Worm (Caenorhabditis elegans) whole organism, mixed stage, embryonic: ENCODE measurements around the gene ZK546.4.
"Not testable (repeated sequence)": the region's sequence is repeated elsewhere in the genome, so short reads cannot be mapped to it uniquely, and the experiment has no call there.

Experiments
- M03D4.4 ChIP-seq: sonication (generic microtip); optimal IDR thresholded peaks from 2 replicates; lab custom pipeline; 2017; ENCODE audit warnings: mild to moderate bottlenecking, missing genetic modification characterization, missing compliant biosample characterization
- bed-3 ChIP-seq: fragments of 200-800 bp; sonication (Bioruptor generic); optimal IDR thresholded peaks from 3 replicates; lab custom pipeline; 2018; ENCODE audit warnings: mild to moderate bottlenecking, missing genetic modification characterization, moderate library complexity, missing compliant biosample characterization
- blmp-1 ChIP-seq: fragments of 150-350 bp; optimal IDR thresholded peaks from 2 replicates; lab custom pipeline; 2014; ENCODE audit warnings: missing biosample characterization, missing genetic modification characterization
- ceh-39 ChIP-seq: fragments of 150-350 bp; optimal IDR thresholded peaks from 2 replicates; lab custom pipeline; 2014; ENCODE audit warnings: missing biosample characterization, missing genetic modification characterization
- ceh-43 ChIP-seq: fragments of 200-800 bp; sonication (Bioruptor generic); optimal IDR thresholded peaks from 2 replicates; lab custom pipeline; 2018; ENCODE audit warnings: mild to moderate bottlenecking, missing genetic modification characterization, moderate library complexity, missing compliant biosample characterization
- ceh-83 ChIP-seq: fragments of 200-800 bp; sonication (Bioruptor generic); optimal IDR thresholded peaks from 2 replicates; lab custom pipeline; 2018; ENCODE audit warnings: mild to moderate bottlenecking, missing genetic modification characterization, missing compliant biosample characterization
- ces-1 ChIP-seq: fragments of 150-350 bp; optimal IDR thresholded peaks from 2 replicates; lab custom pipeline; 2014; ENCODE audit warnings: missing biosample characterization, missing genetic modification reagents, missing genetic modification characterization
- cnd-1 ChIP-seq: fragments of 200-800 bp; sonication (Bioruptor generic); optimal IDR thresholded peaks from 2 replicates; lab custom pipeline; 2018; ENCODE audit warnings: mild to moderate bottlenecking, missing genetic modification characterization, missing compliant biosample characterization
- drap-1 ChIP-seq: fragments of 200-800 bp; sonication (Bioruptor generic); optimal IDR thresholded peaks from 3 replicates; lab custom pipeline; 2018; ENCODE audit warnings: mild to moderate bottlenecking, missing genetic modification characterization, missing compliant biosample characterization
- elt-3 ChIP-seq: fragments of 150-350 bp; optimal IDR thresholded peaks from 2 replicates; lab custom pipeline; 2014; ENCODE audit warnings: missing biosample characterization, missing genetic modification characterization
- flh-1 ChIP-seq: fragments of 200-800 bp; sonication (Bioruptor generic); optimal IDR thresholded peaks from 2 replicates; lab custom pipeline; 2018; ENCODE audit warnings: mild to moderate bottlenecking, missing genetic modification characterization, moderate library complexity, missing compliant biosample characterization
- ham-2 ChIP-seq: fragments of 200-800 bp; sonication (Bioruptor generic); optimal IDR thresholded peaks from 2 replicates; lab custom pipeline; 2018; ENCODE audit warnings: mild to moderate bottlenecking, missing genetic modification characterization, missing compliant biosample characterization
- hlh-1 ChIP-seq: fragments of 150-350 bp; optimal IDR thresholded peaks from 2 replicates; lab custom pipeline; 2014; ENCODE audit warnings: missing biosample characterization, missing genetic modification reagents, missing genetic modification characterization
- lin-13 ChIP-seq: fragments of 150-350 bp; optimal IDR thresholded peaks from 2 replicates; lab custom pipeline; 2014; ENCODE audit warnings: missing biosample characterization, missing genetic modification characterization
- lin-32 ChIP-seq: fragments of 200-800 bp; sonication (Bioruptor generic); optimal IDR thresholded peaks from 2 replicates; lab custom pipeline; 2018; ENCODE audit warnings: mild to moderate bottlenecking, missing genetic modification characterization, missing compliant biosample characterization
- lsy-2 ChIP-seq: fragments of 150-350 bp; optimal IDR thresholded peaks from 2 replicates; lab custom pipeline; 2014; ENCODE audit warnings: missing biosample characterization, missing genetic modification characterization
- mab-5 ChIP-seq: fragments of 150-350 bp; optimal IDR thresholded peaks from 2 replicates; lab custom pipeline; 2014; ENCODE audit warnings: missing biosample characterization, missing genetic modification characterization
- mep-1 ChIP-seq: fragments of 150-350 bp; optimal IDR thresholded peaks from 2 replicates; lab custom pipeline; 2017; ENCODE audit warnings: missing biosample characterization, missing genetic modification reagents, missing genetic modification characterization, inconsistent platforms
- mls-2 ChIP-seq: sonication (generic microtip); optimal IDR thresholded peaks from 2 replicates; lab custom pipeline; 2016; ENCODE audit warnings: mild to moderate bottlenecking, missing genetic modification characterization, moderate library complexity, missing compliant biosample characterization
- nhr-12 ChIP-seq: fragments of 150-350 bp; optimal IDR thresholded peaks from 2 replicates; lab custom pipeline; 2014; ENCODE audit warnings: missing biosample characterization, missing genetic modification characterization
- nhr-2 ChIP-seq: fragments of 150-350 bp; optimal IDR thresholded peaks from 2 replicates; lab custom pipeline; 2014; ENCODE audit warnings: missing biosample characterization, missing genetic modification characterization
- nhr-237 ChIP-seq: fragments of 150-350 bp; optimal IDR thresholded peaks from 2 replicates; lab custom pipeline; 2014; ENCODE audit warnings: missing biosample characterization, missing genetic modification characterization
- nhr-28 ChIP-seq: fragments of 150-350 bp; optimal IDR thresholded peaks from 2 replicates; lab custom pipeline; 2014; ENCODE audit warnings: missing biosample characterization, missing genetic modification characterization
- nhr-76 ChIP-seq: sonication (generic microtip); optimal IDR thresholded peaks from 2 replicates; lab custom pipeline; 2017; ENCODE audit warnings: missing biosample characterization, missing genetic modification characterization
- pha-4 ChIP-seq: fragments of 150-350 bp; optimal IDR thresholded peaks from 2 replicates; lab custom pipeline; 2018; ENCODE audit warnings: missing biosample characterization, missing genetic modification reagents, missing genetic modification characterization
- sem-2 ChIP-seq: fragments of 200-800 bp; sonication (Bioruptor generic); optimal IDR thresholded peaks from 2 replicates; lab custom pipeline; 2018; ENCODE audit warnings: mild to moderate bottlenecking, missing genetic modification characterization, missing compliant biosample characterization
- snpc-4 ChIP-seq: fragments of 150-350 bp; optimal IDR thresholded peaks from 2 replicates; lab custom pipeline; 2014; ENCODE audit warnings: missing biosample characterization, missing genetic modification characterization
- sptf-1 ChIP-seq: sonication (generic microtip); optimal IDR thresholded peaks from 2 replicates; lab custom pipeline; 2017; ENCODE audit warnings: mild to moderate bottlenecking, missing genetic modification characterization, moderate library complexity, missing compliant biosample characterization
- tbx-8 ChIP-seq: fragments of 200-800 bp; sonication (Bioruptor generic); optimal IDR thresholded peaks from 2 replicates; lab custom pipeline; 2018; ENCODE audit warnings: mild to moderate bottlenecking, missing genetic modification characterization, moderate library complexity, missing compliant biosample characterization
- unc-120 ChIP-seq: sonication (generic microtip); optimal IDR thresholded peaks from 2 replicates; lab custom pipeline; 2017; ENCODE audit warnings: missing genetic modification characterization, missing compliant biosample characterization; ENCODE audit not compliant: poor library complexity, severe bottlenecking
- unc-39 ChIP-seq: fragments of 150-350 bp; optimal IDR thresholded peaks from 2 replicates; lab custom pipeline; 2014; ENCODE audit warnings: missing biosample characterization, missing genetic modification characterization
- unc-62 ChIP-seq: fragments of 150-350 bp; optimal IDR thresholded peaks from 2 replicates; lab custom pipeline; 2014; ENCODE audit warnings: missing biosample characterization, missing genetic modification reagents, missing genetic modification characterization
- zip-8 ChIP-seq: fragments of 150-350 bp; optimal IDR thresholded peaks from 2 replicates; lab custom pipeline; 2014; ENCODE audit warnings: missing biosample characterization, missing genetic modification characterization
- ztf-11 ChIP-seq: fragments of 150-350 bp; optimal IDR thresholded peaks from 2 replicates; lab custom pipeline; 2014; ENCODE audit warnings: missing biosample characterization, missing genetic modification characterization

The ZK546.4 gene

DNA sequence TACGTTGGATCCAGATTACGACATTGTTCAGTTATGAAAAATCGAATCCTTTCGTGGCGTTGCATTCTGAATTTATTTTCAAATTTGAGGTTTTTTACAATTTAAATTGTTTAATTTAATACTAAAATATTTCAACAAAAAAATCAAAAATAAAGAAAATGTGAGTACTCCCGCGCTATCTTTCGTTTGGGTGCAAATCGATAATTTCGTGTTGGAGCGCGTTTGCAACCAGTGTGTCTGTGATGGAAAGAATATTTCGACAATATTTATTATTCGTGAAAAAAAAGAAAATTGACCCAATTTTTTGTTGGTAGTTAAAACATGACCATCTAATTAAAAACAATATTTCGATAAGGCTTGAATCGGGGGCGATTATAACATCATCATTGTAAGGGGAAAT, 35.8 kb upstream of the ZK546.4 start, which contains the start of gene R05F9.9:
TSS of gene R05F9.9 (minus strand) at position 66 of the 400 bp plus-strand sequence.
- TF ChIP-seq ceh-39: peak; percentile 75
- peak; percentile 46 for TF ChIP-seq mep-1 (tag; lab: Kevin White, UChicago)
- TF ChIP-seq nhr-76: no peak
- TF ChIP-seq lsy-2 (tag; lab: Kevin White, UChicago): peak; percentile 37
- peak; percentile 29 for TF ChIP-seq ces-1 (GFP tag; lab: Kevin White, UChicago)
- TF ChIP-seq, all 35 proteins: peak for 4

ce11 chrII:4903696-4904095, 34.1 kb upstream of the ZK546.4 start, which contains the start of gene sgt-1:
TSS of gene sgt-1 (minus strand) at chrII:4903796.
- TF ChIP-seq unc-62 (GFP tag; lab: Kevin White, UChicago); drap-1 (GFP tag; lab: Kevin White, UChicago); mab-5: not testable (repeated sequence)

DNA sequence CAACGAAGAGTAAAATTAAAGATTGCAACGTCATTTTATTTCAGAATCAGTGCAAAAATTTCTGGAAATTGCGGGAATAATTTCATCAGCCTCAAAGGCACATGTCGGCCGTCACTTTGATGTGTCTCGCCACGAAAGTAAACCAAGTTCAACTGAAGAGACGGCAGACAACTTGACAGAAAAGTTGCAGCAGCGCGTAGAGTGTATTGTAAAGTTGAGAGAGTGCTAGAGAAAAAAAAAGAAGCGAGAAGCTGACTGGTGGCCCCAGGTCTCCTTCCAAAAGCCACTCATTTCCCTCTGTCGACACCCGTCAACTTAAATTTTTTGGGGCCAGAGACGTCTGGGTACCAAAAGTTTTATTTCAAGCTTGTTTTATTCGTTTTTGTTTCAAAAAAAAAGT, 33.6 kb upstream of the ZK546.4 start:
- no peak for TF ChIP-seq bed-3 (GFP tag; lab: Kevin White, UChicago)
- no peak for TF ChIP-seq ceh-43 (GFP tag; lab: Kevin White, UChicago)
- no peak for TF ChIP-seq snpc-4
- peak; percentile 50 for TF ChIP-seq ham-2 (GFP tag; lab: Kevin White, UChicago)
- no peak for TF ChIP-seq sem-2 (GFP tag; lab: Kevin White, UChicago)
- TF ChIP-seq unc-62 (GFP tag; lab: Kevin White, UChicago): peak; percentile 97
- TF ChIP-seq nhr-28: no peak
- TF ChIP-seq mls-2 (tag; lab: Kevin White, UChicago): no peak
- TF ChIP-seq lsy-2 (tag; lab: Kevin White, UChicago): peak; percentile 56
- no peak for TF ChIP-seq flh-1 (GFP tag; lab: Kevin White, UChicago)
- peak; percentile 41 for TF ChIP-seq mep-1 (tag; lab: Kevin White, UChicago)
- TF ChIP-seq ztf-11: no peak
- no peak for TF ChIP-seq nhr-2 (tag; lab: Kevin White, UChicago)
- no peak for TF ChIP-seq elt-3 (tag; lab: Kevin White, UChicago)
- TF ChIP-seq M03D4.4 (tag; lab: Kevin White, UChicago): no peak
- TF ChIP-seq mab-5: no peak
- peak; percentile 70 for TF ChIP-seq pha-4 (tag; lab: Kevin White, UChicago)
- no peak for TF ChIP-seq nhr-12
- TF ChIP-seq ces-1 (GFP tag; lab: Kevin White, UChicago): peak; percentile 93
- TF ChIP-seq nhr-237 (tag; lab: Kevin White, UChicago): peak; percentile 40
- TF ChIP-seq cnd-1 (tag; lab: Kevin White, UChicago): no peak
- TF ChIP-seq ceh-39: no peak
- peak; percentile 34 for TF ChIP-seq unc-120 (tag; lab: Kevin White, UChicago)
- no peak for TF ChIP-seq sptf-1 (tag; lab: Kevin White, UChicago)
- TF ChIP-seq hlh-1 (tag; lab: Kevin White, UChicago): peak; percentile 84

ce11 chrII:4904778-4905177, 33.1 kb upstream of the ZK546.4 start, which contains the start of gene btbd-10:
TSS of gene btbd-10 (plus strand) at chrII:4905008.
- TF ChIP-seq unc-120 (tag; lab: Kevin White, UChicago) (no peak), blmp-1 (tag; lab: Kevin White, UChicago) (no peak), nhr-237 (tag; lab: Kevin White, UChicago) (no peak), tbx-8 (no peak), lsy-2 (tag; lab: Kevin White, UChicago) (no peak), unc-39 (no peak), ceh-83 (GFP tag; lab: Kevin White, UChicago) (no peak), lin-32 (GFP tag; lab: Kevin White, UChicago) (no peak), lin-13 (tag; lab: Kevin White, UChicago) (no peak), nhr-76 (no peak), M03D4.4 (tag; lab: Kevin White, UChicago) (no peak)

ce11 chrII:4905331-4905730, 32.5 kb upstream of the ZK546.4 start:
- TF ChIP-seq zip-8: no peak
- TF ChIP-seq blmp-1 (tag; lab: Kevin White, UChicago): no peak
- no peak for TF ChIP-seq flh-1 (GFP tag; lab: Kevin White, UChicago)
